Worm (Caenorhabditis elegans) whole organism, late embryonic: ENCODE measurements around the gene R08F11.7.

Experiments used
- ahr-1 ChIP-seq: sonication (generic microtip); optimal IDR thresholded peaks from 2 replicates; lab custom pipeline; 2016; ENCODE audit warnings: missing genetic modification characterization, missing compliant biosample characterization
- dmd-4 ChIP-seq: sonication (generic microtip); optimal IDR thresholded peaks from 2 replicates; lab custom pipeline; 2016; ENCODE audit warnings: borderline replicate concordance, missing genetic modification characterization, missing compliant biosample characterization
- elt-2 ChIP-seq: sonication (generic microtip); optimal IDR thresholded peaks from 2 replicates; lab custom pipeline; 2016; ENCODE audit warnings: missing genetic modification reagents, missing genetic modification characterization, missing compliant biosample characterization
- elt-4 ChIP-seq: sonication (generic microtip); optimal IDR thresholded peaks from 2 replicates; lab custom pipeline; 2016; ENCODE audit warnings: missing genetic modification characterization, missing compliant biosample characterization
- lim-6 ChIP-seq: sonication (generic microtip); optimal IDR thresholded peaks from 2 replicates; lab custom pipeline; 2016; ENCODE audit warnings: missing genetic modification characterization, missing compliant biosample characterization
- pqm-1 ChIP-seq: sonication (generic microtip); optimal IDR thresholded peaks from 2 replicates; lab custom pipeline; 2016; ENCODE audit warnings: missing genetic modification characterization, missing compliant biosample characterization
- ref-2 ChIP-seq: sonication (generic microtip); optimal IDR thresholded peaks from 2 replicates; lab custom pipeline; 2016; ENCODE audit warnings: missing genetic modification characterization, missing compliant biosample characterization

ce11 chrV:3756887-3757286, 33.0 kb upstream of the R08F11.7 start, which contains the start of gene gid-7:
- TF ChIP-seq elt-4 (tag; lab: Kevin White, UChicago) (no peak), dmd-4 (tag; lab: Kevin White, UChicago) (no peak), ahr-1 (tag; lab: Kevin White, UChicago) (no peak), lim-6 (tag; lab: Kevin White, UChicago) (no peak), pqm-1 (tag; lab: Kevin White, UChicago) (no peak), ref-2 (no peak), elt-2 (tag; lab: Kevin White, UChicago) (no peak)
